Fruit fly (Drosophila melanogaster): ENCODE data around the gene CG5412.

Gene CG5412

dm6 chr3R:20592517-20593462 is 15.9 kb downstream of the CG5412 start, which contains the start of the genes Pus1 and bon (continued):
- TF ChIP-seq bigmax (GFP tag; optimal IDR thresholded peaks at IDR 0.05), result no peak
- TF ChIP-seq CG2129 (GFP tag; IDR thresholded peaks at IDR 0.05; ENCODE audit: partially characterized antibody), result no peak
- no peak for TF ChIP-seq ap (GFP tag; IDR thresholded peaks at IDR 0.05)
- no peak for TF ChIP-seq odd (GFP tag; optimal IDR thresholded peaks at IDR 0.05)
- TF ChIP-seq CkIIα-i1 (GFP tag; IDR thresholded peaks at IDR 0.05), result no peak
- TF ChIP-seq CG9437 (GFP tag; optimal IDR thresholded peaks at IDR 0.05), result peak; percentile 100
- no peak for TF ChIP-seq CG30431 (GFP tag; optimal IDR thresholded peaks at IDR 0.05)
- peak; percentile 19 for TF ChIP-seq ems (GFP tag; optimal IDR thresholded peaks at IDR 0.05)
- TF ChIP-seq Jarid2 (GFP tag; optimal IDR thresholded peaks at IDR 0.05), result peak; percentile 49
- TF ChIP-seq CG3847 (GFP tag; IDR thresholded peaks at IDR 0.05), result peak; percentile 64
- no peak for TF ChIP-seq C15 (GFP tag; IDR thresholded peaks at IDR 0.05)
- no peak for TF ChIP-seq bowl (GFP tag; IDR thresholded peaks at IDR 0.05)
- TF ChIP-seq CG7357 (GFP tag; IDR thresholded peaks at IDR 0.05), result no peak
- TF ChIP-seq kah (GFP tag; optimal IDR thresholded peaks at IDR 0.05), result no peak
- TF ChIP-seq fu2 (GFP tag; optimal IDR thresholded peaks at IDR 0.05), result peak; percentile 25
- no peak for TF ChIP-seq Dip2 (GFP tag; IDR thresholded peaks at IDR 0.05)
- TF ChIP-seq HHEX (GFP tag; optimal IDR thresholded peaks at IDR 0.05), result no peak
- no peak for TF ChIP-seq Tbp (GFP tag; optimal IDR thresholded peaks at IDR 0.05)
- peak; percentile 79 for TF ChIP-seq CG14710 (tag; optimal IDR thresholded peaks at IDR 0.05)
- TF ChIP-seq CG32532 (GFP tag; IDR thresholded peaks at IDR 0.05), result peak; percentile 37; the same call in 1 of the 2 replicates
- TF ChIP-seq MTF-1 (GFP tag; optimal IDR thresholded peaks at IDR 0.05; ENCODE audit: borderline replicate concordance), result no peak
- TF ChIP-seq chinmo (GFP tag; IDR thresholded peaks at IDR 0.05; ENCODE audit: partially characterized antibody), result no peak
- TF ChIP-seq CG9797 (GFP tag; optimal IDR thresholded peaks at IDR 0.05), result peak; percentile 89
- TF ChIP-seq CG13894 (tag; optimal IDR thresholded peaks at IDR 0.05), result no peak
- TF ChIP-seq cwo (GFP tag; optimal IDR thresholded peaks at IDR 0.05), result peak; percentile 75
- no peak for TF ChIP-seq jing (GFP tag; optimal IDR thresholded peaks at IDR 0.05)
- TF ChIP-seq CG15696 (tag; optimal IDR thresholded peaks at IDR 0.05), result no peak
- peak; percentile 32 for TF ChIP-seq jumu (GFP tag; optimal IDR thresholded peaks at IDR 0.05)
- no peak for TF ChIP-seq CG31365 (tag; optimal IDR thresholded peaks at IDR 0.05)
- TF ChIP-seq disco-r (GFP tag; optimal IDR thresholded peaks at IDR 0.05), result no peak
- TF ChIP-seq CG18262 (tag; optimal IDR thresholded peaks at IDR 0.05), result peak; percentile 21
- no peak for TF ChIP-seq Fer1 (GFP tag; optimal IDR thresholded peaks at IDR 0.05)
- TF ChIP-seq CG17802 (tag; optimal IDR thresholded peaks at IDR 0.05), result no peak
- TF ChIP-seq CG11398 (GFP tag; optimal IDR thresholded peaks at IDR 0.05), result no peak
- peak; percentile 30 for TF ChIP-seq kni (GFP tag; optimal IDR thresholded peaks at IDR 0.05)
- no peak for TF ChIP-seq sens-2 (GFP tag; IDR thresholded peaks at IDR 0.05)
- peak; percentile 39; the same call in 1 of the 2 replicates for TF ChIP-seq CG13287 (GFP tag; IDR thresholded peaks at IDR 0.05; ENCODE audit: partially characterized antibody)
- TF ChIP-seq crol (GFP tag; IDR thresholded peaks at IDR 0.05), result no peak
- TF ChIP-seq peb (GFP tag; IDR thresholded peaks at IDR 0.05), result no peak
- no peak for TF ChIP-seq CG12219 (GFP tag; optimal IDR thresholded peaks at IDR 0.05)
- TF ChIP-seq unc-4 (GFP tag; IDR thresholded peaks at IDR 0.05; ENCODE audit: partially characterized antibody), result no peak
- no peak for TF ChIP-seq ato (GFP tag; IDR thresholded peaks at IDR 0.05; ENCODE audit: partially characterized antibody)
- no peak for TF ChIP-seq sima (GFP tag; optimal IDR thresholded peaks at IDR 0.05)
- TF ChIP-seq CG10431 (GFP tag; optimal IDR thresholded peaks at IDR 0.05), result no peak
- TF ChIP-seq chif (GFP tag; optimal IDR thresholded peaks at IDR 0.05), result no peak
- TF ChIP-seq emc (GFP tag; optimal IDR thresholded peaks at IDR 0.05), result no peak
- TF ChIP-seq CG10462 (GFP tag; optimal IDR thresholded peaks at IDR 0.05), result no peak
- no peak; the same call in 1 of the 2 replicates for TF ChIP-seq CG17328 (GFP tag; IDR thresholded peaks at IDR 0.05)

Data from whole organism, embryonic.